Worm (Caenorhabditis elegans) whole organism, L1 larva: ENCODE results near the gene pnc-1.
A peak's percentile ranks its signal among the peaks of the same experiment; 100 is the strongest.

ENCODE experiments used
- C04F5.9 ChIP-seq: sonication (generic microtip); optimal IDR thresholded peaks from 2 replicates; lab custom pipeline; 2016; ENCODE audit warnings: missing genetic modification characterization, missing compliant biosample characterization
- C16A3.4 ChIP-seq: fragments of 150-350 bp; optimal IDR thresholded peaks from 2 replicates; lab custom pipeline; 2014; ENCODE audit warnings: missing biosample characterization, missing genetic modification characterization
- F16B12.6 ChIP-seq: fragments of 150-350 bp; optimal IDR thresholded peaks from 2 replicates; lab custom pipeline; 2014; ENCODE audit warnings: missing biosample characterization, missing genetic modification characterization
- aha-1 ChIP-seq: fragments of 150-350 bp; optimal IDR thresholded peaks from 2 replicates; lab custom pipeline; 2014; ENCODE audit warnings: missing biosample characterization, missing genetic modification characterization
- blmp-1 ChIP-seq: fragments of 150-350 bp; optimal IDR thresholded peaks from 2 replicates; lab custom pipeline; 2014; ENCODE audit warnings: missing biosample characterization, missing genetic modification characterization
- ceh-63 ChIP-seq: fragments of 200-800 bp; sonication (Bioruptor generic); optimal IDR thresholded peaks from 2 replicates; lab custom pipeline; 2018; ENCODE audit warnings: mild to moderate bottlenecking, missing genetic modification characterization, missing compliant biosample characterization
- ceh-8 ChIP-seq: fragments of 200-800 bp; sonication (Bioruptor generic); optimal IDR thresholded peaks from 2 replicates; lab custom pipeline; 2018; ENCODE audit warnings: mild to moderate bottlenecking, missing genetic modification characterization, moderate library complexity, missing compliant biosample characterization
- ceh-82 ChIP-seq, 3 experiments: fragments of 150-350 bp in 1 of 3; sonication (generic microtip) in 2 of 3; optimal IDR thresholded peaks; 2 replicates each; lab custom pipeline; 2014 to 2017; ENCODE audit warnings: missing biosample characterization in 3 of 3, missing genetic modification characterization in 3 of 3
- ceh-90 ChIP-seq: sonication (generic microtip); optimal IDR thresholded peaks from 2 replicates; lab custom pipeline; 2016; ENCODE audit warnings: missing genetic modification characterization, missing compliant biosample characterization
- ces-1 ChIP-seq: fragments of 150-350 bp; optimal IDR thresholded peaks from 2 replicates; lab custom pipeline; 2014; ENCODE audit warnings: missing biosample characterization, missing genetic modification reagents, missing genetic modification characterization
- dsc-1 ChIP-seq: sonication (generic microtip); optimal IDR thresholded peaks from 2 replicates; lab custom pipeline; 2016; ENCODE audit warnings: mild to moderate bottlenecking, missing genetic modification characterization, missing compliant biosample characterization
- efl-1 ChIP-seq, 4 experiments: fragments of 150-350 bp; optimal IDR thresholded peaks in 3 of 4; peaks in 1 of 4; 1 replicate in 1 of 4; 2 replicates in 3 of 4; lab custom pipeline; 2014; ENCODE audit warnings: missing biosample characterization in 2 of 4, missing genetic modification characterization in 2 of 4, missing genetic modification reagents in 2 of 4
- efl-3 ChIP-seq: fragments of 200-800 bp; sonication (Bioruptor generic); optimal IDR thresholded peaks from 2 replicates; lab custom pipeline; 2018; ENCODE audit warnings: mild to moderate bottlenecking, missing genetic modification characterization, missing compliant biosample characterization
- egl-13 ChIP-seq: sonication (generic microtip); optimal IDR thresholded peaks from 2 replicates; lab custom pipeline; 2016; ENCODE audit warnings: missing genotype, missing genetic modification reagents, missing genetic modification characterization, missing compliant biosample characterization
- elt-2 ChIP-seq: sonication (generic microtip); optimal IDR thresholded peaks from 2 replicates; lab custom pipeline; 2016; ENCODE audit warnings: missing genetic modification characterization, mild to moderate bottlenecking, inconsistent platforms, missing compliant biosample characterization, missing genetic modification reagents
- fkh-10 ChIP-seq: sonication (generic microtip); optimal IDR thresholded peaks from 2 replicates; lab custom pipeline; 2017; ENCODE audit warnings: missing biosample characterization, missing genetic modification reagents, missing genetic modification characterization
- fos-1 ChIP-seq: fragments of 150-350 bp; optimal IDR thresholded peaks from 2 replicates; lab custom pipeline; 2014; ENCODE audit warnings: missing biosample characterization, missing genetic modification characterization
- grh-1 ChIP-seq: fragments of 200-800 bp; sonication (Bioruptor generic); IDR thresholded peaks from 2 replicates; pipeline ENCODE4 v1.3.6; 2022; ENCODE audit warnings: missing genetic modification reagents, missing genetic modification characterization, missing compliant biosample characterization
- hlh-4 ChIP-seq: sonication (generic microtip); optimal IDR thresholded peaks from 2 replicates; lab custom pipeline; 2016; ENCODE audit warnings: mild to moderate bottlenecking, missing genetic modification characterization, missing compliant biosample characterization
- hpl-2 ChIP-seq: fragments of 150-350 bp; optimal IDR thresholded peaks from 2 replicates; lab custom pipeline; 2014; ENCODE audit warnings: missing biosample characterization, missing genetic modification reagents, missing genetic modification characterization
- isw-1 ChIP-seq: fragments of 200-800 bp; sonication (Bioruptor generic); IDR thresholded peaks from 2 replicates; pipeline ENCODE4 v1.3.6; 2022; ENCODE audit warnings: missing genetic modification characterization, missing compliant biosample characterization
- jun-1 ChIP-seq: fragments of 150-350 bp; optimal IDR thresholded peaks from 2 replicates; lab custom pipeline; 2014; ENCODE audit warnings: missing biosample characterization, missing genetic modification reagents, missing genetic modification characterization
- lin-14 ChIP-seq: fragments of 200-800 bp; sonication (Bioruptor generic); optimal IDR thresholded peaks from 2 replicates; lab custom pipeline; 2018; ENCODE audit warnings: mild to moderate bottlenecking, missing genetic modification characterization, moderate library complexity, missing compliant biosample characterization
- lin-15B ChIP-seq: fragments of 150-350 bp; sonication (generic microtip); optimal IDR thresholded peaks from 3 replicates; lab custom pipeline; 2014; ENCODE audit warnings: missing biosample characterization, missing genetic modification characterization
- lin-39 ChIP-seq: fragments of 150-350 bp; optimal IDR thresholded peaks from 2 replicates; lab custom pipeline; 2014; ENCODE audit warnings: missing biosample characterization, missing genetic modification reagents, missing genetic modification characterization
- lir-3 ChIP-seq: sonication (generic microtip); optimal IDR thresholded peaks from 2 replicates; lab custom pipeline; 2016; ENCODE audit warnings: mild to moderate bottlenecking, missing genetic modification characterization, moderate library complexity, missing compliant biosample characterization; ENCODE audit not compliant: poor library complexity
- nhr-11 ChIP-seq: fragments of 150-350 bp; optimal IDR thresholded peaks from 2 replicates; lab custom pipeline; 2014; ENCODE audit warnings: missing biosample characterization, missing genetic modification characterization
- nhr-12 ChIP-seq: sonication (generic microtip); optimal IDR thresholded peaks from 2 replicates; lab custom pipeline; 2017; ENCODE audit warnings: missing biosample characterization, missing genetic modification characterization
- nhr-19 ChIP-seq: fragments of 200-800 bp; sonication (Bioruptor generic); conservative IDR thresholded peaks from 2 replicates; pipeline ENCODE4 v1.3.6; 2022; ENCODE audit warnings: missing genetic modification characterization, missing compliant biosample characterization
- nhr-20 ChIP-seq: sonication (generic microtip); optimal IDR thresholded peaks from 2 replicates; lab custom pipeline; 2016; ENCODE audit warnings: mild to moderate bottlenecking, missing genetic modification characterization, missing compliant biosample characterization
- nhr-76 ChIP-seq: sonication (generic microtip); optimal IDR thresholded peaks from 2 replicates; lab custom pipeline; 2017; ENCODE audit warnings: missing biosample characterization, missing genetic modification characterization
- nhr-77 ChIP-seq: fragments of 150-350 bp; optimal IDR thresholded peaks from 2 replicates; lab custom pipeline; 2014; ENCODE audit warnings: missing biosample characterization, missing genetic modification characterization
- nhr-85 ChIP-seq: sonication (generic microtip); peaks from one replicate; lab custom pipeline; 2016; ENCODE audit warnings: missing genetic modification characterization, inconsistent platforms, missing compliant biosample characterization
- nhr-90 ChIP-seq: sonication (generic microtip); optimal IDR thresholded peaks from 2 replicates; lab custom pipeline; 2016; ENCODE audit warnings: mild to moderate bottlenecking, missing genetic modification characterization, missing compliant biosample characterization; ENCODE audit not compliant: poor library complexity
- pqm-1 ChIP-seq: sonication (generic microtip); optimal IDR thresholded peaks from 3 replicates; lab custom pipeline; 2017; ENCODE audit warnings: missing biosample characterization, missing genetic modification characterization
- rnt-1 ChIP-seq: sonication (generic microtip); optimal IDR thresholded peaks from 2 replicates; lab custom pipeline; 2016; ENCODE audit warnings: mild to moderate bottlenecking, missing genetic modification characterization, moderate library complexity, missing compliant biosample characterization
- skn-1 ChIP-seq: fragments of 150-350 bp; optimal IDR thresholded peaks from 2 replicates; lab custom pipeline; 2014; ENCODE audit warnings: missing biosample characterization, missing genetic modification characterization
- snpc-4 ChIP-seq: fragments of 150-350 bp; optimal IDR thresholded peaks from 2 replicates; lab custom pipeline; 2014; ENCODE audit warnings: missing biosample characterization, missing genetic modification characterization
- snu-23 ChIP-seq: sonication (generic microtip); optimal IDR thresholded peaks from 2 replicates; lab custom pipeline; 2016; ENCODE audit warnings: missing genetic modification characterization, missing compliant biosample characterization
- sox-4 ChIP-seq: sonication (generic microtip); optimal IDR thresholded peaks from 2 replicates; lab custom pipeline; 2016; ENCODE audit warnings: missing genetic modification characterization, missing compliant biosample characterization
- sptf-1 ChIP-seq: fragments of 150-350 bp; optimal IDR thresholded peaks from 2 replicates; lab custom pipeline; 2014; ENCODE audit warnings: missing biosample characterization, missing genetic modification characterization
- sup-37 ChIP-seq: fragments of 200-800 bp; sonication (Bioruptor generic); optimal IDR thresholded peaks from 2 replicates; lab custom pipeline; 2018; ENCODE audit warnings: mild to moderate bottlenecking, missing genetic modification characterization, missing compliant biosample characterization
- unc-130 ChIP-seq: fragments of 150-350 bp; optimal IDR thresholded peaks from 2 replicates; lab custom pipeline; 2017; ENCODE audit warnings: missing biosample characterization, missing genetic modification characterization, inconsistent platforms
- unc-86 ChIP-seq: sonication (generic microtip); optimal IDR thresholded peaks from 2 replicates; lab custom pipeline; 2016; ENCODE audit warnings: missing genetic modification characterization, missing compliant biosample characterization
- xbp-1 ChIP-seq: sonication (generic microtip); optimal IDR thresholded peaks from 2 replicates; lab custom pipeline; 2016; ENCODE audit warnings: missing genetic modification characterization, missing compliant biosample characterization
- zip-4 ChIP-seq: fragments of 200-800 bp; sonication (Bioruptor generic); optimal IDR thresholded peaks from 2 replicates; lab custom pipeline; 2018; ENCODE audit warnings: mild to moderate bottlenecking, missing genetic modification characterization, moderate library complexity, missing compliant biosample characterization
- ztf-4 ChIP-seq: fragments of 150-350 bp; optimal IDR thresholded peaks from 2 replicates; lab custom pipeline; 2014; ENCODE audit warnings: missing biosample characterization, missing genetic modification characterization

pnc-1 gene

DNA sequence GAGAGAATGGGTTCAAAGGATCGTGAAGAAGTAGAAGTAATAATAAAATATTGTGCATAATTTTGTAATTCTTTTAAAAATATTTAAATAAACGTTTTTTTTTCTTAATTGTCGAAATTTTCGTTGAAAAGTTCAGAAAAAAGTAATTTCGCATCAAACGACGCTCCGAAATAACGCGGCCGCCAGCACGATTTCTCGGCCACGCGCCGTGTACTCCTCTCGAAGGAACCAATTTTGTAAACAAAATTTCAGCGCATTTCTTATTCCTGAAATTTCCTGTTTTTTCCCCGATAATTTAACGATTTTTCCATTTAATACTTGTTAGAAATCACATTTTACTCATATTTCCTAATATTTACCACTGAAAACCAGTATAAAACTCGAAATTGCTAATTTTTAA, 7.8 kb downstream of the pnc-1 start, which contains the start of gene Y38C1AA.12 (continued):
- TF ChIP-seq C16A3.4 (tag; lab: Kevin White, UChicago) (peak; percentile 80), ces-1 (GFP tag; lab: Kevin White, UChicago) (no peak), egl-13 (peak; percentile 95), lin-15B (tag; lab: Kevin White, UChicago) (peak; percentile 80), nhr-20 (tag; lab: Kevin White, UChicago) (peak; percentile 92), jun-1 (peak; percentile 46), blmp-1 (tag; lab: Kevin White, UChicago) (peak; percentile 50), ceh-63 (no peak), nhr-12 (tag; lab: Kevin White, UChicago) (no peak), C04F5.9 (peak; percentile 91), sox-4 (tag; lab: Kevin White, UChicago) (peak; percentile 90), snu-23 (peak; percentile 91), rnt-1 (tag; lab: Kevin White, UChicago) (peak; percentile 99), ztf-4 (peak; percentile 13), sup-37 (GFP tag; lab: Kevin White, UChicago) (peak; percentile 9), snpc-4 (tag; lab: Kevin White, UChicago) (peak; percentile 60), efl-3 (GFP tag; lab: Kevin White, UChicago) (no peak), nhr-90 (tag; lab: Kevin White, UChicago) (peak; percentile 95), nhr-77 (tag; lab: Kevin White, UChicago) (peak; percentile 50), aha-1 (no peak), ceh-82 (tag; optimal IDR thresholded peaks at IDR 0.05; lab: Kevin White, UChicago) (peak; percentile 78 to 88 (median 79)), efl-1 (optimal IDR thresholded peaks at IDR 0.05; lab: Kevin White, UChicago) (peak; percentile 77 to 78), efl-1 (GFP tag; optimal IDR thresholded peaks at IDR 0.05 in 1 of 2; lab: Kevin White, UChicago) (peak; percentile 77 to 97), pqm-1 (tag; lab: Kevin White, UChicago) (no peak), xbp-1 (tag; lab: Kevin White, UChicago) (peak; percentile 90), nhr-11 (tag; lab: Kevin White, UChicago) (peak; percentile 27), ceh-90 (peak; percentile 95), hlh-4 (tag; lab: Kevin White, UChicago) (peak; percentile 77), fos-1 (tag; lab: Kevin White, UChicago) (peak; percentile 33), lin-14 (GFP tag; lab: Kevin White, UChicago) (no peak), hpl-2 (GFP tag; lab: Kevin White, UChicago) (no peak), ceh-8 (GFP tag; lab: Kevin White, UChicago) (peak; percentile 54), dsc-1 (tag; lab: Kevin White, UChicago) (peak; percentile 93), F16B12.6 (tag; lab: Kevin White, UChicago) (peak; percentile 46), nhr-76 (tag; lab: Kevin White, UChicago) (no peak), sptf-1 (tag; lab: Kevin White, UChicago) (no peak), grh-1 (GFP tag; lab: Robert Waterston, UW) (peak; percentile 58), nhr-85 (tag; lab: Kevin White, UChicago) (peak; percentile 96), zip-4 (GFP tag; lab: Kevin White, UChicago) (peak; percentile 70), nhr-19 (GFP tag; lab: Robert Waterston, UW) (peak; percentile 87), elt-2 (tag; lab: Kevin White, UChicago) (peak; percentile 73), unc-86 (peak; percentile 81), isw-1 (GFP tag; lab: Robert Waterston, UW) (peak; percentile 79), skn-1 (tag; lab: Kevin White, UChicago) (peak; percentile 78), unc-130 (peak; percentile 62), lir-3 (tag; lab: Kevin White, UChicago) (peak; percentile 97), lin-39 (tag; lab: Kevin White, UChicago) (peak; percentile 73), fkh-10 (GFP tag; lab: Kevin White, UChicago) (peak; percentile 44)
